Worm (Caenorhabditis elegans) whole organism, L2 larva: ENCODE data around the gene Y51H7C.10.

Source experiments
- C34F6.9 ChIP-seq: fragments of 150-350 bp; optimal IDR thresholded peaks from 2 replicates; lab custom pipeline; 2014; ENCODE audit warnings: missing biosample characterization, missing genetic modification characterization
- F13H6.1 ChIP-seq: sonication (generic microtip); optimal IDR thresholded peaks from 2 replicates; lab custom pipeline; 2016; ENCODE audit warnings: missing genetic modification characterization, missing compliant biosample characterization
- R02D3.7 ChIP-seq: fragments of 150-350 bp; optimal IDR thresholded peaks from 2 replicates; lab custom pipeline; 2014; ENCODE audit warnings: missing biosample characterization, missing genetic modification characterization
- Y55F3AM.14 ChIP-seq: fragments of 200-800 bp; sonication (Bioruptor generic); optimal IDR thresholded peaks from 2 replicates; lab custom pipeline; 2018; ENCODE audit warnings: mild to moderate bottlenecking, missing genetic modification characterization, missing compliant biosample characterization
- ZK546.5 ChIP-seq: sonication (generic microtip); optimal IDR thresholded peaks from 2 replicates; lab custom pipeline; 2017; ENCODE audit warnings: missing biosample characterization, missing genetic modification characterization
- alr-1 ChIP-seq: fragments of 150-350 bp; optimal IDR thresholded peaks from 2 replicates; lab custom pipeline; 2014; ENCODE audit warnings: missing biosample characterization, missing genetic modification characterization
- aly-2 ChIP-seq: fragments of 150-350 bp; optimal IDR thresholded peaks from 2 replicates; lab custom pipeline; 2014; ENCODE audit warnings: missing biosample characterization, missing genetic modification characterization
- ama-1 ChIP-seq: fragments of 150-350 bp; optimal IDR thresholded peaks from 2 replicates; lab custom pipeline; 2018; ENCODE audit warnings: inconsistent platforms
- ceh-16 ChIP-seq: fragments of 150-350 bp; optimal IDR thresholded peaks from 2 replicates; lab custom pipeline; 2014; ENCODE audit warnings: missing biosample characterization, missing genetic modification characterization
- crh-2 ChIP-seq: sonication (generic microtip); optimal IDR thresholded peaks from 2 replicates; lab custom pipeline; 2017; ENCODE audit warnings: missing biosample characterization, missing genetic modification characterization
- dmd-4 ChIP-seq: sonication (generic microtip); optimal IDR thresholded peaks from 2 replicates; lab custom pipeline; 2017; ENCODE audit warnings: missing biosample characterization, missing genetic modification characterization
- egl-27 ChIP-seq: sonication (generic microtip); optimal IDR thresholded peaks from 3 replicates; lab custom pipeline; 2017; ENCODE audit warnings: missing biosample characterization, missing genetic modification reagents, missing genetic modification characterization
- elt-1 ChIP-seq: fragments of 150-350 bp; optimal IDR thresholded peaks from 2 replicates; lab custom pipeline; 2014; ENCODE audit warnings: missing biosample characterization, missing genetic modification characterization
- elt-3 ChIP-seq: sonication (generic microtip); optimal IDR thresholded peaks from 2 replicates; lab custom pipeline; 2017; ENCODE audit warnings: missing biosample characterization, missing genetic modification characterization
- gmeb-1 ChIP-seq: fragments of 150-350 bp; optimal IDR thresholded peaks from 2 replicates; lab custom pipeline; 2014; ENCODE audit warnings: missing biosample characterization, missing genetic modification characterization
- lin-11 ChIP-seq: fragments of 150-350 bp; sonication (generic microtip); optimal IDR thresholded peaks from 2 replicates; lab custom pipeline; 2014; ENCODE audit warnings: missing biosample characterization, missing genetic modification characterization, inconsistent platforms, mixed read lengths
- lin-39 ChIP-seq: fragments of 150-350 bp; optimal IDR thresholded peaks from 2 replicates; lab custom pipeline; 2014; ENCODE audit warnings: missing biosample characterization, missing genetic modification reagents, missing genetic modification characterization
- lsy-2 ChIP-seq, 2 experiments: fragments of 150-350 bp in 1 of 2; sonication (generic microtip) in 1 of 2; optimal IDR thresholded peaks; 2 replicates each; lab custom pipeline; 2014 to 2017; ENCODE audit warnings: missing biosample characterization in 2 of 2, missing genetic modification characterization in 2 of 2
- mab-5 ChIP-seq: fragments of 150-350 bp; optimal IDR thresholded peaks from 2 replicates; lab custom pipeline; 2014; ENCODE audit warnings: missing biosample characterization, missing genetic modification characterization
- mdl-1 ChIP-seq, 2 experiments: fragments of 150-350 bp in 1 of 2; sonication (generic microtip) in 1 of 2; optimal IDR thresholded peaks; 2 replicates each; lab custom pipeline; 2017; ENCODE audit warnings: missing biosample characterization in 2 of 2, missing genetic modification characterization in 2 of 2
- nhr-11 ChIP-seq: fragments of 150-350 bp; optimal IDR thresholded peaks from 2 replicates; lab custom pipeline; 2014; ENCODE audit warnings: missing biosample characterization, missing genetic modification characterization
- nhr-12 ChIP-seq: fragments of 150-350 bp; optimal IDR thresholded peaks from 2 replicates; lab custom pipeline; 2014; ENCODE audit warnings: missing biosample characterization, missing genetic modification characterization
- nhr-129 ChIP-seq: fragments of 150-350 bp; optimal IDR thresholded peaks from 2 replicates; lab custom pipeline; 2014; ENCODE audit warnings: missing biosample characterization, missing genetic modification characterization
- nhr-21 ChIP-seq: fragments of 150-350 bp; optimal IDR thresholded peaks from 2 replicates; lab custom pipeline; 2014; ENCODE audit warnings: missing biosample characterization, missing genetic modification characterization
- nhr-23 ChIP-seq: fragments of 150-350 bp; optimal IDR thresholded peaks from 2 replicates; lab custom pipeline; 2014; ENCODE audit warnings: missing biosample characterization, missing genetic modification reagents, missing genetic modification characterization
- nhr-25 ChIP-seq: fragments of 150-350 bp; sonication (generic microtip); optimal IDR thresholded peaks from 3 replicates; lab custom pipeline; 2014; ENCODE audit warnings: missing biosample characterization, missing genetic modification characterization
- nhr-6 ChIP-seq: fragments of 150-350 bp; optimal IDR thresholded peaks from 2 replicates; lab custom pipeline; 2014; ENCODE audit warnings: missing biosample characterization, missing genetic modification characterization
- nhr-77 ChIP-seq: fragments of 150-350 bp; optimal IDR thresholded peaks from 2 replicates; lab custom pipeline; 2014; ENCODE audit warnings: missing biosample characterization, missing genetic modification characterization
- peb-1 ChIP-seq: fragments of 150-350 bp; optimal IDR thresholded peaks from 2 replicates; lab custom pipeline; 2014; ENCODE audit warnings: missing biosample characterization, missing genetic modification characterization
- skn-1 ChIP-seq: sonication (generic microtip); optimal IDR thresholded peaks from 2 replicates; lab custom pipeline; 2017; ENCODE audit warnings: missing biosample characterization, missing genetic modification characterization
- sma-3 ChIP-seq: sonication (generic microtip); optimal IDR thresholded peaks from 2 replicates; lab custom pipeline; 2016; ENCODE audit warnings: missing genetic modification reagents, missing genetic modification characterization, missing compliant biosample characterization
- sma-9 ChIP-seq, 2 experiments: fragments of 150-350 bp in 1 of 2; sonication (generic microtip) in 1 of 2; optimal IDR thresholded peaks; 2 replicates each; lab custom pipeline; 2014 to 2016; ENCODE audit warnings: missing genetic modification characterization in 2 of 2, mild to moderate bottlenecking in 1 of 2, missing biosample characterization in 1 of 2, missing compliant biosample characterization in 1 of 2, missing genetic modification reagents in 1 of 2, moderate library complexity in 1 of 2
- snpc-4 ChIP-seq: fragments of 150-350 bp; optimal IDR thresholded peaks from 2 replicates; lab custom pipeline; 2014; ENCODE audit warnings: missing biosample characterization, missing genetic modification characterization
- unc-55 ChIP-seq: fragments of 150-350 bp; sonication (generic microtip); optimal IDR thresholded peaks from 3 replicates; lab custom pipeline; 2014; ENCODE audit warnings: missing biosample characterization, missing genetic modification reagents, missing genetic modification characterization
- unc-62 ChIP-seq: fragments of 150-350 bp; optimal IDR thresholded peaks from 2 replicates; lab custom pipeline; 2014; ENCODE audit warnings: missing biosample characterization, missing genetic modification reagents, missing genetic modification characterization
- ztf-1 ChIP-seq: fragments of 200-800 bp; sonication (Bioruptor generic); conservative IDR thresholded peaks from 2 replicates; pipeline ENCODE4 v1.3.6; 2022; ENCODE audit warnings: missing genetic modification characterization, missing compliant biosample characterization

Y51H7C.10 gene

DNA sequence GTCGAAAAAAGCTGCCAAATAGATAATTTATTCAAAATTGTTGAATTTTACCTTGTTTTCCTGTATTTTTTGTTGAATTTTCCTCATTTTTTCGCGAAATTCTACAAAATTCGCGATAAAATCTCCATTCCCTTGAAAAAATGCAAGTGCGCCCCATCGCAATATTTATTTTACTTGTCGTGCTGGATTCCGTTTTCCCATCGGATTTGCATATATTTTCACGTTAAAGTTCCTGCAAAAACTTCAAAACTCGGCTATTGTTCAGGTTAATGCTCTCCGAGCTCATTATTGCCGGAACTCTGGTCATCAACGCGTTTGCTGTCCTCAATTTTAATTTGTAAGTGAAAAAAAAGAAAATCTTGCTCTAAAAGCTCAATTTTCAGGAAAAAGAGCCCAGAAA is 20.5 kb downstream of the Y51H7C.10 start, which contains the start of the genes Y51H7C.41 and cogc-4:
Gene Y51H7C.41 (plus strand): TSS at position 266 of the 400 bp plus-strand sequence.
Gene cogc-4 (plus strand): TSS at position 386 of the 400 bp plus-strand sequence.
- TF ChIP-seq nhr-25 (tag; lab: Kevin White, UChicago) = no peak
- no peak for TF ChIP-seq skn-1 (tag; lab: Kevin White, UChicago)
- no peak for TF ChIP-seq dmd-4 (tag; lab: Kevin White, UChicago)
- TF ChIP-seq nhr-21 (tag; lab: Kevin White, UChicago) = no peak
- no peak for TF ChIP-seq elt-3 (tag; lab: Kevin White, UChicago)
- no peak for TF ChIP-seq unc-62 (GFP tag; lab: Kevin White, UChicago)
- no peak for TF ChIP-seq R02D3.7
- no peak for TF ChIP-seq peb-1 (tag; lab: Kevin White, UChicago)
- no peak for TF ChIP-seq ama-1 (lab: Kevin White, UChicago)
- TF ChIP-seq nhr-6 (tag; lab: Kevin White, UChicago) = no peak

DNA sequence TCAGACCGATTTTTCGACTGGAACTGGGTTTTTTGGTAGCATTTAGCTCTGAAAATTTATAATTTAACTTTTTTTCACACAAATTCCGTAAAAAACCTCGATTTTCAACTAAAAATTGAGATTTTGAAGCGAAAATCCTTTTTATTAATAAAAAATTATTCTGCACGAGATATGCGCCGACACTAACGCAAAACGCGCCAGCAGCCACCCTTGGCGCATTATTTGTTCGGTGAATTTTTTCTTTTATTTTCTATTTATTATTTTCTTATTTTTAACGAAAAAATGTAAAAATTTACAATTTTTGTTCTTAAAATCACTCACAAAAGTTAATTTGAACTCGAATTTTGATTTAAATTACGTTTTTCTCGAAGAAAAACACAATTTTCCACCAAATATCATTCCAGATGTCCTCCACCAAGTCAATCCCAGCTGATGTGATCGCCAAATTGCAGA is 21.4 kb downstream of the Y51H7C.10 start, which contains the start of gene Y51H7C.7:
Gene Y51H7C.7 (plus strand): TSS at position 403 of the 453 bp plus-strand sequence.
- peak; percentile 8 for TF ChIP-seq snpc-4 (tag; lab: Kevin White, UChicago)
- TF ChIP-seq lsy-2 (tag; optimal IDR thresholded peaks at IDR 0.05; lab: Kevin White, UChicago) = peak in 1 of 2 experiments; percentile 75
- no peak for TF ChIP-seq R02D3.7
- no peak for TF ChIP-seq peb-1 (tag; lab: Kevin White, UChicago)
- TF ChIP-seq nhr-6 (tag; lab: Kevin White, UChicago) = no peak
- no peak for TF ChIP-seq nhr-23 (tag; lab: Kevin White, UChicago)
- no peak for TF ChIP-seq nhr-77 (tag; lab: Kevin White, UChicago)
- TF ChIP-seq mab-5 = peak; percentile 44
- TF ChIP-seq F13H6.1 (tag; lab: Kevin White, UChicago) = peak; percentile 46
- peak; percentile 72 for TF ChIP-seq unc-55
- peak; percentile 80 for TF ChIP-seq gmeb-1 (tag; lab: Kevin White, UChicago)
- TF ChIP-seq sma-9 (GFP tag; optimal IDR thresholded peaks at IDR 0.05; lab: Kevin White, UChicago) = peak; percentile 23
- TF ChIP-seq sma-9 (tag; optimal IDR thresholded peaks at IDR 0.05; lab: Kevin White, UChicago) = no peak
- TF ChIP-seq C34F6.9 = peak; percentile 70
- peak; percentile 7 for TF ChIP-seq sma-3 (GFP tag; lab: Kevin White, UChicago)

DNA sequence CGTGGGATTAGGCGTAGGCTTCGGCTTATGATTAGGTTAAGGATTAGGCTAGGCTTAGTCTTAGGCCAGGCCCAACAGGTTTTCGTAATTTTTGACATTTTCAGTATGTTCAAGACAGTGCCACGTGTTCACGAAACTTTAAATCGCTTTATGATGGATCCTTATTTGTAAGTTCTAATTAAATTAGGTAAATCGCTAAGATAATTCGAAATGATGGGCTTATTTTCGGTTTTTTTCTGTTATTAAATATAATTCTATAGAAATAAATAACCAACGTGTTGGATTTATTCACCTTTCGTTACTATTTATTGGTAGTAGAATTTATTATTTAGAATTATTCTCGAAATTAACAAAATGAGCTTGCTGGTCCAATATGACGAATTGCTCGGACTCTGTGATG is 22.1 kb downstream of the Y51H7C.10 start, which contains the start of gene Y51H7C.8:
Gene Y51H7C.8 (plus strand): TSS at position 301 of the 400 bp plus-strand sequence.
- TF ChIP-seq Y55F3AM.14 (GFP tag; lab: Kevin White, UChicago) = no peak
- TF ChIP-seq elt-1 = no peak
- TF ChIP-seq ztf-1 (GFP tag; lab: Robert Waterston, UW) = no peak
- no peak for TF ChIP-seq nhr-129 (tag; lab: Kevin White, UChicago)
- no peak for TF ChIP-seq R02D3.7
- TF ChIP-seq crh-2 = no peak
- TF ChIP-seq alr-1 = no peak
- TF ChIP-seq gmeb-1 (tag; lab: Kevin White, UChicago) = no peak
- no peak for TF ChIP-seq C34F6.9
- no peak for TF ChIP-seq nhr-6 (tag; lab: Kevin White, UChicago)
- TF ChIP-seq unc-62 (GFP tag; lab: Kevin White, UChicago) = no peak
- no peak for TF ChIP-seq egl-27
- no peak for TF ChIP-seq ceh-16
- no peak for TF ChIP-seq elt-3 (tag; lab: Kevin White, UChicago)

DNA sequence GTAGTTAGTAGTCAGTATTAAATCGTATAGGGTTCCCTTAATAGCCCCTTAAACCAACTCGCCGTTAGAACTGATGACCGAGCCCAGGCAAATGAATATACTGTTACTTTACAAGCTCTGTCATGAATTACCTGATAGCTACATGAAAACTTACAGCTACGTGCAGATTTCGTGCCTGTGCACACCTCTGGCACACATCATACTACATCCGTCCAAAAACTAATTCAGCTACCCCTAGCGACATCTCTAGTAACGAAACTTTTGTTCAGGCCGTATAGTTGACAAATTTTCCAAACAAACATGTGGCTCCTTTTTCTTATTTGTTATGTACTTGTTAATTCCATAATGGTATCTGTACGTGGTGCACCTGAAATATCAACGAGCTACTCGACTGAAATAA is 23.5 kb downstream of the Y51H7C.10 start, which contains the start of gene F54D12.1:
Gene F54D12.1 (plus strand): TSS at position 301 of the 400 bp plus-strand sequence.
- no peak for TF ChIP-seq lin-11 (tag; lab: Kevin White, UChicago)

DNA sequence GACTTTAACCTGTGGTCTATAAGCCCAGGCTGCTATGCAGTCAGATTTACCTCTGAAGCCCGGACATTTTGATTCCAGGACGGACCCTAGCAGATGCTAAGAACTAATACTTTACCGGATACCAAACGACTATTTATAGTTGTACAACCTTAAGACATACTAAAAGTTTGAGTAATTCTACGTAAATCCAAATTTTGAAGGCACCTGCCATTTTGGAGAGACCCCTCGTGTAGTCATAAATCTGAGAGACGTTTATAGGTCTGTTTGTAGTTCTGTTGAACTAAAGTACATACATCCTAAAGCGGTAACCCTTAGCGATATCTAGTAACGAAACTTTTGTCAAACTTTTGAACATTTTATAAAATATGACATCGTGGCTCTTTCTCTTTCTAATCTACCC is 25.2 kb downstream of the Y51H7C.10 start, which contains the start of gene F54D12.2:
Gene F54D12.2 (plus strand): TSS at position 301 of the 400 bp plus-strand sequence.
- TF ChIP-seq elt-1 = no peak
- no peak for TF ChIP-seq nhr-12 (tag; lab: Kevin White, UChicago)
- TF ChIP-seq C34F6.9 = no peak
- TF ChIP-seq mdl-1 (tag; optimal IDR thresholded peaks at IDR 0.05; lab: Kevin White, UChicago) = no peak
- no peak for TF ChIP-seq egl-27
- no peak for TF ChIP-seq aly-2 (tag; lab: Kevin White, UChicago)
- TF ChIP-seq gmeb-1 (tag; lab: Kevin White, UChicago) = no peak
- no peak for TF ChIP-seq ZK546.5 (tag; lab: Kevin White, UChicago)
- no peak for TF ChIP-seq R02D3.7
- no peak for TF ChIP-seq lin-39 (tag; lab: Kevin White, UChicago)
- TF ChIP-seq nhr-11 = no peak
- TF ChIP-seq snpc-4 (tag; lab: Kevin White, UChicago) = no peak
